Fruit fly (Drosophila melanogaster): Measurements from ENCODE around the gene CG34328.

CG34328 gene

dm6 chrX:18367806-18368643 lies 31.8 kb downstream of the CG34328 start (continued):
- TF ChIP-seq BtbVII (GFP tag; optimal IDR thresholded peaks at IDR 0.05) = peak; percentile 60
- peak; percentile 46; the same call in 2 of the 3 replicates for TF ChIP-seq CG11093 (GFP tag; IDR thresholded peaks at IDR 0.05)
- peak; percentile 48; the same call in 1 of the 2 replicates for TF ChIP-seq dimm (GFP tag; IDR thresholded peaks at IDR 0.05)
- TF ChIP-seq Ptx1 (GFP tag; IDR thresholded peaks at IDR 0.05) = peak; percentile 73
- TF ChIP-seq CG13624 (GFP tag; optimal IDR thresholded peaks at IDR 0.05) = peak; percentile 78
- peak; percentile 48 for TF ChIP-seq CG9876 (GFP tag; optimal IDR thresholded peaks at IDR 0.05)
- peak; percentile 82 for TF ChIP-seq gro (GFP tag; optimal IDR thresholded peaks at IDR 0.05)
- peak; percentile 76 for TF ChIP-seq caup (GFP tag; optimal IDR thresholded peaks at IDR 0.05; ENCODE audit: severe bottlenecking)
- peak; percentile 11 for TF ChIP-seq pum (GFP tag; optimal IDR thresholded peaks at IDR 0.05)
- TF ChIP-seq Vsx1 (GFP tag; optimal IDR thresholded peaks at IDR 0.05) = peak; percentile 2
- peak; percentile 72 for TF ChIP-seq CG34376 (GFP tag; optimal IDR thresholded peaks at IDR 0.05)
- TF ChIP-seq Dad (GFP tag; optimal IDR thresholded peaks at IDR 0.05) = peak; percentile 67
- TF ChIP-seq CG12391 (tag; optimal IDR thresholded peaks at IDR 0.05) = peak; percentile 51
- peak; percentile 73 for TF ChIP-seq stc (GFP tag; IDR thresholded peaks at IDR 0.05)
- TF ChIP-seq esg (GFP tag; conservative IDR thresholded peaks at IDR 0.05) = peak; percentile 57
- peak; percentile 20 for TF ChIP-seq Lhr (GFP tag; optimal IDR thresholded peaks at IDR 0.05)
- TF ChIP-seq CG7963 (GFP tag; IDR thresholded peaks at IDR 0.05; ENCODE audit: partially characterized antibody) = no peak
- peak; percentile 21; the same call in 1 of the 2 replicates for TF ChIP-seq ara (GFP tag; IDR thresholded peaks at IDR 0.05)
- TF ChIP-seq CG13894 (tag; optimal IDR thresholded peaks at IDR 0.05) = peak; percentile 75
- no peak for TF ChIP-seq CG16813 (GFP tag; IDR thresholded peaks at IDR 0.05; ENCODE audit: partially characterized antibody)
- peak; percentile 55 for TF ChIP-seq CG9609 (GFP tag; optimal IDR thresholded peaks at IDR 0.05)
- TF ChIP-seq CG10209 (GFP tag; optimal IDR thresholded peaks at IDR 0.05) = peak; percentile 60
- peak; percentile 24 for TF ChIP-seq emc (GFP tag; optimal IDR thresholded peaks at IDR 0.05)
- peak; percentile 68; the same call in 1 of the 3 replicates for TF ChIP-seq ken (GFP tag; IDR thresholded peaks at IDR 0.05)
- TF ChIP-seq repo (GFP tag; optimal IDR thresholded peaks at IDR 0.05) = peak; percentile 46
- TF ChIP-seq cad (GFP tag; optimal IDR thresholded peaks at IDR 0.05) = no peak
- TF ChIP-seq Dek (tag; optimal IDR thresholded peaks at IDR 0.05) = peak; percentile 60
- TF ChIP-seq Eip74EF (GFP tag; optimal IDR thresholded peaks at IDR 0.05) = peak in 1 of 2 experiments; percentile 23
- TF ChIP-seq B-H2 (GFP tag; optimal IDR thresholded peaks at IDR 0.05) = peak; percentile 63
- peak; percentile 10 for TF ChIP-seq CG10147 (GFP tag; optimal IDR thresholded peaks at IDR 0.05)
- peak; percentile 91 for TF ChIP-seq GATAe (GFP tag; conservative IDR thresholded peaks at IDR 0.05)
- TF ChIP-seq vfl (GFP tag; optimal IDR thresholded peaks at IDR 0.05) = peak; percentile 60
- peak; percentile 70 for TF ChIP-seq CG17359 (tag; optimal IDR thresholded peaks at IDR 0.05)
- TF ChIP-seq H2.0 (GFP tag; IDR thresholded peaks at IDR 0.05) = peak; percentile 68
- peak; percentile 96 for TF ChIP-seq CG12769 (tag; optimal IDR thresholded peaks at IDR 0.05)
- peak; percentile 48 for TF ChIP-seq Atf-2 (GFP tag; optimal IDR thresholded peaks at IDR 0.05)
- peak; percentile 62; the same call in 1 of the 2 replicates for TF ChIP-seq toy (GFP tag; IDR thresholded peaks at IDR 0.05)
- TF ChIP-seq CG15696 (tag; optimal IDR thresholded peaks at IDR 0.05) = no peak
- TF ChIP-seq CrebB (tag; optimal IDR thresholded peaks at IDR 0.05) = peak; percentile 90
- TF ChIP-seq zfh2 (GFP tag; optimal IDR thresholded peaks at IDR 0.05) = peak; percentile 85
- TF ChIP-seq lov (optimal IDR thresholded peaks at IDR 0.05) = no peak
- peak; percentile 61; the same call in 1 of the 3 replicates for TF ChIP-seq lov (GFP tag; IDR thresholded peaks at IDR 0.05)
- peak; percentile 67 for TF ChIP-seq CG12659 (GFP tag; optimal IDR thresholded peaks at IDR 0.05)
- peak; percentile 79 for TF ChIP-seq Aef1 (GFP tag; IDR thresholded peaks at IDR 0.05)
- 0 out of 2 replicates have a peak, but pooled peaks have one; percentile 42 for TF ChIP-seq CG17612 (GFP tag; IDR thresholded peaks at IDR 0.05)
- no peak for TF ChIP-seq E2f2 (GFP tag; IDR thresholded peaks at IDR 0.05)
- no peak for TF ChIP-seq crol (GFP tag; IDR thresholded peaks at IDR 0.05)
- TF ChIP-seq CG3163 (GFP tag; optimal IDR thresholded peaks at IDR 0.05) = peak; percentile 48

Data from whole organism, embryonic.